Worm (Caenorhabditis elegans): ENCODE data around the gene mstr-2.

DNA sequence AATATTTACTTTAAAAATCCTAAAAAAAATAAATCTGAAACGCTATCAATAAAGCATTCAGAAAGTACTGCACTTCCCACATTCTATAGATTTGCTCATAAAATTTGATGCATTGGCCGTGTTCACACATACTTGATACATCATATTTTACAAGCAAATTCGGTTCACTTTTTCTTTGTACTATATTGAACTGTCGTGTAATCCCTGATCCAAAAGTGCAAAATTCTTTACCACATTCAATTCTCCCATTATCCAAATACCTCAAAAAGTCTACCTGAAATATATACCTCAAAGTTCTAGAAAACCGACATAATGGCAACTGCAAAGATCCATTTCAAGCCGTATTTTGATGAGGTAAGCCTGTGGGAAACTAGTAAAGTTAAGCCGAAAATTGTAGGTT, 27.1 kb upstream of the mstr-2 start, which contains the start of gene nex-3:
- TF ChIP-seq aly-2 (tag; optimal IDR thresholded peaks at IDR 0.05) (no peak), ceh-82 (tag; optimal IDR thresholded peaks at IDR 0.05) (no peak), hlh-30 (tag; optimal IDR thresholded peaks at IDR 0.05; ENCODE audit: insufficient read depth) (no peak), nhr-11 (tag; optimal IDR thresholded peaks at IDR 0.05) (no peak), nhr-77 (tag; optimal IDR thresholded peaks at IDR 0.05) (no peak), snpc-4 (tag; optimal IDR thresholded peaks at IDR 0.05) (no peak), unc-62 (GFP tag; optimal IDR thresholded peaks at IDR 0.05 in 1 of 2) (no peak), unc-62 (tag; optimal IDR thresholded peaks at IDR 0.05) (no peak), gei-8 (GFP tag; optimal IDR thresholded peaks at IDR 0.05) (no peak)

Measured in whole organism, L4 larva.